Fruit fly (Drosophila melanogaster): ENCODE data around the gene hay.

hay gene

dm6 chr3L:10682725-10683367 lies 52.0 kb downstream of the hay start (continued):
- TF ChIP-seq tll (GFP tag; optimal IDR thresholded peaks at IDR 0.05) (peak in 1 of 2 experiments; percentile 17), D19A (tag; optimal IDR thresholded peaks at IDR 0.05) (peak; percentile 96), crp (GFP tag; optimal IDR thresholded peaks at IDR 0.05) (peak in 1 of 2 experiments; percentile 72), CG13424 (tag; optimal IDR thresholded peaks at IDR 0.05) (peak; percentile 99), lab (GFP tag; optimal IDR thresholded peaks at IDR 0.05) (peak; percentile 99), hth (optimal IDR thresholded peaks at IDR 0.05) (no peak), CG4404 (GFP tag; IDR thresholded peaks at IDR 0.05) (peak; percentile 94), B-H1 (GFP tag; IDR thresholded peaks at IDR 0.05) (peak; percentile 94), dati (GFP tag; IDR thresholded peaks at IDR 0.05) (peak; percentile 86), MBD-R2 (GFP tag; IDR thresholded peaks at IDR 0.05) (peak; percentile 83), NC2α (GFP tag; optimal IDR thresholded peaks at IDR 0.05) (no peak), tin (GFP tag; optimal IDR thresholded peaks at IDR 0.05) (peak; percentile 97), CG8388 (GFP tag; optimal IDR thresholded peaks at IDR 0.05) (peak; percentile 97), psq (GFP tag; optimal IDR thresholded peaks at IDR 0.05) (peak; percentile 90), amos (GFP tag; IDR thresholded peaks at IDR 0.05; ENCODE audit: partially characterized antibody) (no peak; the same call in 1 of the 2 replicates), Awh (GFP tag; IDR thresholded peaks at IDR 0.05) (peak; percentile 95), CG9215 (GFP tag; IDR thresholded peaks at IDR 0.05) (peak; percentile 97), Bdp1 (GFP tag; optimal IDR thresholded peaks at IDR 0.05) (peak; percentile 81), Xbp1 (GFP tag; optimal IDR thresholded peaks at IDR 0.05) (peak; percentile 97), CG1529 (GFP tag; optimal IDR thresholded peaks at IDR 0.05) (peak; percentile 98), onecut (GFP tag; IDR thresholded peaks at IDR 0.05) (peak; percentile 92), Jarid2 (GFP tag; optimal IDR thresholded peaks at IDR 0.05) (peak; percentile 92), eyg (GFP tag; optimal IDR thresholded peaks at IDR 0.05) (peak; percentile 39), CG5180 (GFP tag; optimal IDR thresholded peaks at IDR 0.05) (peak; percentile 94), kah (GFP tag; optimal IDR thresholded peaks at IDR 0.05) (peak; percentile 95), sima (GFP tag; optimal IDR thresholded peaks at IDR 0.05) (peak; percentile 42), caup (GFP tag; optimal IDR thresholded peaks at IDR 0.05; ENCODE audit: severe bottlenecking) (peak; percentile 98), Sin3A (optimal IDR thresholded peaks at IDR 0.05) (no peak), CG17385 (GFP tag; optimal IDR thresholded peaks at IDR 0.05) (peak; percentile 97), vvl (GFP tag; IDR thresholded peaks at IDR 0.05) (peak; percentile 97), dmrt11E (tag; optimal IDR thresholded peaks at IDR 0.05) (peak; percentile 96), kay (GFP tag; optimal IDR thresholded peaks at IDR 0.05) (peak; percentile 92), ems (GFP tag; optimal IDR thresholded peaks at IDR 0.05) (peak; percentile 77), CG11723 (GFP tag; optimal IDR thresholded peaks at IDR 0.05) (peak; percentile 98), Mes4 (GFP tag; optimal IDR thresholded peaks at IDR 0.05) (peak; percentile 84), CG7372 (GFP tag; IDR thresholded peaks at IDR 0.05) (peak; percentile 97), CG10274 (GFP tag; optimal IDR thresholded peaks at IDR 0.05) (peak; percentile 93), CG2678 (tag; optimal IDR thresholded peaks at IDR 0.05) (peak; percentile 99), unpg (GFP tag; optimal IDR thresholded peaks at IDR 0.05) (peak; percentile 96), pb (GFP tag; optimal IDR thresholded peaks at IDR 0.05) (peak; percentile 66), CG30431 (GFP tag; optimal IDR thresholded peaks at IDR 0.05) (peak; percentile 95), Bgb (GFP tag; IDR thresholded peaks at IDR 0.05; ENCODE audit: partially characterized antibody) (no peak), CG3163 (GFP tag; optimal IDR thresholded peaks at IDR 0.05) (peak; percentile 52), CG11093 (GFP tag; IDR thresholded peaks at IDR 0.05) (peak; percentile 98), Doc3 (GFP tag; IDR thresholded peaks at IDR 0.05; ENCODE audit: partially characterized antibody) (0 out of 3 replicates have a peak, but pooled peaks have one; percentile 10), CG43689 (GFP tag; IDR thresholded peaks at IDR 0.05) (peak; percentile 94), CG4424 (GFP tag; optimal IDR thresholded peaks at IDR 0.05) (peak; percentile 99), lmd (GFP tag; IDR thresholded peaks at IDR 0.05) (peak; percentile 99), chm (GFP tag; IDR thresholded peaks at IDR 0.05) (peak; percentile 89), Spps (tag; optimal IDR thresholded peaks at IDR 0.05) (peak; percentile 89)
